Worm (Caenorhabditis elegans) whole organism, early embryonic: Measurements from ENCODE around the gene cal-7.

Experiments
- B0310.2 ChIP-seq: sonication (generic microtip); optimal IDR thresholded peaks from 2 replicates; lab custom pipeline; 2016; ENCODE audit warnings: mild to moderate bottlenecking, missing genetic modification characterization, missing compliant biosample characterization
- F13C5.2 ChIP-seq: sonication (generic microtip); optimal IDR thresholded peaks from 2 replicates; lab custom pipeline; 2017; ENCODE audit warnings: mild to moderate bottlenecking, missing genetic modification characterization, inconsistent platforms, missing compliant biosample characterization
- aly-1 ChIP-seq: sonication (generic microtip); optimal IDR thresholded peaks from 2 replicates; lab custom pipeline; 2016; ENCODE audit warnings: missing genetic modification characterization, missing compliant biosample characterization
- ama-1 ChIP-seq: fragments of 150-350 bp; optimal IDR thresholded peaks from 2 replicates; lab custom pipeline; 2014
- ceh-13 ChIP-seq: fragments of 200-800 bp; sonication (Bioruptor generic); optimal IDR thresholded peaks from 2 replicates; lab custom pipeline; 2018; ENCODE audit warnings: mild to moderate bottlenecking, missing genetic modification characterization, missing compliant biosample characterization
- ceh-36 ChIP-seq: sonication (generic microtip); optimal IDR thresholded peaks from 2 replicates; lab custom pipeline; 2016; ENCODE audit warnings: missing genetic modification characterization, inconsistent platforms, missing compliant biosample characterization
- ets-7 ChIP-seq: sonication (generic microtip); optimal IDR thresholded peaks from 2 replicates; lab custom pipeline; 2016; ENCODE audit warnings: missing genotype, missing genetic modification characterization, missing compliant biosample characterization
- flt-1 ChIP-seq: fragments of 200-800 bp; sonication (Bioruptor generic); IDR thresholded peaks from 2 replicates; pipeline ENCODE4 v1.3.6; 2022; ENCODE audit warnings: missing genetic modification characterization, missing compliant biosample characterization
- hmbx-1 ChIP-seq: sonication (generic microtip); optimal IDR thresholded peaks from 2 replicates; lab custom pipeline; 2016; ENCODE audit warnings: mild to moderate bottlenecking, missing genetic modification characterization, missing compliant biosample characterization
- hmg-4 ChIP-seq: fragments of 200-800 bp; sonication (Bioruptor generic); optimal IDR thresholded peaks from 2 replicates; lab custom pipeline; 2018; ENCODE audit warnings: mild to moderate bottlenecking, missing genetic modification characterization, missing compliant biosample characterization
- hnd-1 ChIP-seq: sonication (generic microtip); optimal IDR thresholded peaks from 2 replicates; lab custom pipeline; 2016; ENCODE audit warnings: missing genetic modification characterization, missing compliant biosample characterization
- pes-1 ChIP-seq: fragments of 200-800 bp; sonication (Bioruptor generic); IDR thresholded peaks from 2 replicates; pipeline ENCODE4 v1.3.6; 2022; ENCODE audit warnings: missing genetic modification reagents, missing genetic modification characterization, missing compliant biosample characterization
- scrt-1 ChIP-seq: fragments of 200-800 bp; sonication (Bioruptor generic); IDR thresholded peaks from 2 replicates; pipeline ENCODE4 v1.3.6; 2022; ENCODE audit warnings: missing genetic modification characterization, missing compliant biosample characterization
- sea-1 ChIP-seq: fragments of 200-800 bp; sonication (Bioruptor generic); conservative IDR thresholded peaks from 2 replicates; pipeline ENCODE4 v1.3.6; 2022; ENCODE audit warnings: missing genetic modification characterization, missing compliant biosample characterization
- tbx-11 ChIP-seq: fragments of 200-800 bp; sonication (Bioruptor generic); IDR thresholded peaks from 2 replicates; pipeline ENCODE4 v1.3.6; 2022; ENCODE audit warnings: missing genetic modification characterization, missing compliant biosample characterization
- tbx-37 ChIP-seq: fragments of 200-800 bp; sonication (Bioruptor generic); conservative IDR thresholded peaks from 2 replicates; pipeline ENCODE4 v1.3.6; 2022; ENCODE audit warnings: missing genetic modification reagents, missing genetic modification characterization, missing compliant biosample characterization
- tra-4 ChIP-seq: sonication (generic microtip); optimal IDR thresholded peaks from 2 replicates; lab custom pipeline; 2017; ENCODE audit warnings: missing genetic modification characterization, missing compliant biosample characterization

Gene cal-7

ce11 chrV:9712418-9713173, 21.3 kb upstream of the cal-7 start:
- TF ChIP-seq ceh-13 = no peak
- TF ChIP-seq pes-1 (GFP tag; lab: Robert Waterston, UW) = no peak
- TF ChIP-seq ets-7 (tag; lab: Kevin White, UChicago) = no peak
- no peak for TF ChIP-seq tra-4 (tag; lab: Kevin White, UChicago)
- no peak for TF ChIP-seq ama-1 (lab: Kevin White, UChicago)
- TF ChIP-seq hnd-1 (tag; lab: Kevin White, UChicago) = no peak
- TF ChIP-seq tbx-11 (GFP tag; lab: Robert Waterston, UW) = no peak
- TF ChIP-seq F13C5.2 (tag; lab: Kevin White, UChicago) = no peak
- no peak for TF ChIP-seq B0310.2 (tag; lab: Kevin White, UChicago)
- TF ChIP-seq sea-1 (GFP tag; lab: Robert Waterston, UW) = no peak
- TF ChIP-seq flt-1 = no peak
- TF ChIP-seq hmbx-1 (tag; lab: Kevin White, UChicago) = no peak
- TF ChIP-seq ceh-36 = no peak
- TF ChIP-seq aly-1 (tag; lab: Kevin White, UChicago) = no peak
- no peak for TF ChIP-seq hmg-4 (GFP tag; lab: Kevin White, UChicago)
- TF ChIP-seq tbx-37 (GFP tag; lab: Robert Waterston, UW) = no peak
- TF ChIP-seq scrt-1 (GFP tag; lab: Robert Waterston, UW) = no peak

DNA sequence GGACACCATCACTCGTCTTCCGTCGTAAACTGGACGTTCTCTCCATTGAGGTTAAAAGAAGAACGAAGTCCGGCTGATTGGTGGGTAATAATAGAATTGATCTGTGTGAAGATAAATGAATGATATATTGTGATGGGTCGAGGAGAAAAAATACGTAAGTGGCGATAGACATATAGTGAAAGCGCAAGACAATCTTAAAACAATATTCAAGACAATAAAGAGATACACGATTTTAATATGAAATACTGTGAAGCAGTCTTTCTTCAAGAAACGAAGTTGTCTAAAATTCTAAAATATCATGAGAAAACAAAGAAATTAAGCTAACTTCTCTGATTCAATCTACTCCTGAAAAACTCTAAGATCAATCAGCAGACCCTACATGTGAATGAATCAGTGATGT, 20.4 kb upstream of the cal-7 start, which contains the start of gene F40F9.10:
TSS of gene F40F9.10 (minus strand) at position 101 of the 400 bp plus-strand sequence.
- TF ChIP-seq tbx-37 (GFP tag; lab: Robert Waterston, UW) (no peak), pes-1 (GFP tag; lab: Robert Waterston, UW) (no peak), B0310.2 (tag; lab: Kevin White, UChicago) (no peak), hnd-1 (tag; lab: Kevin White, UChicago) (no peak), ceh-13 (no peak)

ce11 chrV:9714909-9715308, 19.0 kb upstream of the cal-7 start, which contains the start of gene F40F9.3:
F40F9.3 (plus strand) TSS chrV:9715209.
- TF ChIP-seq pes-1 (GFP tag; lab: Robert Waterston, UW) (no peak), sea-1 (GFP tag; lab: Robert Waterston, UW) (no peak), ama-1 (lab: Kevin White, UChicago) (no peak), tra-4 (tag; lab: Kevin White, UChicago) (no peak), F13C5.2 (tag; lab: Kevin White, UChicago) (no peak), ceh-36 (no peak), tbx-37 (GFP tag; lab: Robert Waterston, UW) (no peak), tbx-11 (GFP tag; lab: Robert Waterston, UW) (no peak)

- TF ChIP-seq B0310.2 (tag; lab: Kevin White, UChicago) (no peak), aly-1 (tag; lab: Kevin White, UChicago) (no peak), hnd-1 (tag; lab: Kevin White, UChicago) (no peak), sea-1 (GFP tag; lab: Robert Waterston, UW) (no peak)
Observed at ce11 chrV:9716397-9716796, 17.5 kb upstream of the cal-7 start, which contains the start of gene str-188. str-188 (plus strand) TSS chrV:9716697.

DNA sequence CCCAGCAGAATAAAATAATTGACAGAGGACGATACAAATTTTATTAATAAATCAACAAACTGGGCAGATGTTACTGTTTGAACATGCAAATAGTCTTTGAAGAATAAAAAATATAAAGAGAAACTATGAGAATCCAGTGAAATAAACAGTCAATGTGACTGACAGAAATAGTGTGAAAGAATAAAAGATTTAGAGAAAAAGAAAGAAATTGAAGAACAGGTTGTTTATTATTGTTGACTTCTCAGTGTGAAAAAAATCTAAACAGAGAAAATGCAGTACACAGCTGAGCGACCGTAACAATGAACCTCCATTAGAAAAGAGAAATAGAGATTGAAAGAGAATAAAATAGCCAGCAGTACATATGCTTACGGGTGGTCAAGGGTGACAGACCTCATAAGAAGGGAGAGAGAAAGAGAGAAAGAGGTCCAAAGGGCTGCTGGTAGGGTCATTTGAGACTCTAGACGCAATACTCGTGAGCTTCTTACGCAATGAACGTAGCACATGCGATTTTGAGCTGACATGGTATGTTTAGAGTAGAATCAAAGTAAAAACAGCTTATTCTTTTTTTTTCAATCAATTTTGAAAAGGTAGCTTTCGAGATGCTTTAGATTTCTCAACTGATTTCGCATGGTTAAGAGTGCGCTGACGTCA, 9.8 kb upstream of the cal-7 start, which contains the start of gene slcr-46.3:
TSS of gene slcr-46.3 (minus strand) at position 86 of the 651 bp plus-strand sequence.
- no peak for TF ChIP-seq ets-7 (tag; lab: Kevin White, UChicago)
- no peak for TF ChIP-seq hmg-4 (GFP tag; lab: Kevin White, UChicago)
- no peak for TF ChIP-seq ceh-36
- no peak for TF ChIP-seq ama-1 (lab: Kevin White, UChicago)
- no peak for TF ChIP-seq F13C5.2 (tag; lab: Kevin White, UChicago)
- TF ChIP-seq scrt-1 (GFP tag; lab: Robert Waterston, UW) = no peak
- no peak for TF ChIP-seq hmbx-1 (tag; lab: Kevin White, UChicago)
- TF ChIP-seq ceh-13 = no peak
- TF ChIP-seq aly-1 (tag; lab: Kevin White, UChicago) = no peak
- TF ChIP-seq B0310.2 (tag; lab: Kevin White, UChicago) = no peak
- TF ChIP-seq sea-1 (GFP tag; lab: Robert Waterston, UW) = no peak
- TF ChIP-seq pes-1 (GFP tag; lab: Robert Waterston, UW) = no peak
- no peak for TF ChIP-seq hnd-1 (tag; lab: Kevin White, UChicago)
- no peak for TF ChIP-seq tbx-37 (GFP tag; lab: Robert Waterston, UW)
- TF ChIP-seq tra-4 (tag; lab: Kevin White, UChicago) = no peak

DNA sequence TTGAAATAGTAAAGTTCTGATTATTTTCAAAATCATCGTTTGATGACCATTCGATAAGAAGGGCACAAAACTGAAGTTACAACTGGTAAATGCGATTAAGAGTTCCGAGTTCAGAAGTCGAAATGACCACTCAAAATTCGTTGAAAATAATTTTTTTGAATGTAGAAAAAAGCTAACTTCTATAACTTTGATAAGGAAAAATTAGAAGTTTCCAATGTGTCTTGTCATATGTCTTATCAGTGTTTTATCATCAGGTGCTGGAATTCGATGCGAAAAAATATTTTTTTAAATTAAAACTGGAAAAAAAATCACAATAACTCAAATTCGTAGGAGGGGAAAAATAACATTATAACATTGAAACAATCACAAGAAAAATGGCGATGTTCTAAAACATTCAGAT, 8.2 kb upstream of the cal-7 start:
- TF ChIP-seq ama-1 (lab: Kevin White, UChicago) (no peak), scrt-1 (GFP tag; lab: Robert Waterston, UW) (no peak), tbx-11 (GFP tag; lab: Robert Waterston, UW) (no peak)

- no peak for TF ChIP-seq flt-1
- TF ChIP-seq hmbx-1 (tag; lab: Kevin White, UChicago) = no peak
- no peak for TF ChIP-seq hnd-1 (tag; lab: Kevin White, UChicago)
- no peak for TF ChIP-seq pes-1 (GFP tag; lab: Robert Waterston, UW)
- TF ChIP-seq ets-7 (tag; lab: Kevin White, UChicago) = no peak
- no peak for TF ChIP-seq tbx-11 (GFP tag; lab: Robert Waterston, UW)
- TF ChIP-seq tbx-37 (GFP tag; lab: Robert Waterston, UW) = no peak
- TF ChIP-seq tra-4 (tag; lab: Kevin White, UChicago) = no peak
- no peak for TF ChIP-seq hmg-4 (GFP tag; lab: Kevin White, UChicago)
- no peak for TF ChIP-seq aly-1 (tag; lab: Kevin White, UChicago)
- no peak for TF ChIP-seq F13C5.2 (tag; lab: Kevin White, UChicago)
- TF ChIP-seq ceh-36 = no peak
- TF ChIP-seq ama-1 (lab: Kevin White, UChicago) = no peak
- TF ChIP-seq sea-1 (GFP tag; lab: Robert Waterston, UW) = no peak
Observed at ce11 chrV:9729462-9730162, 4.3 kb upstream of the cal-7 start, which contains the start of the genes aagr-3 and drap-1. aagr-3 (minus strand) TSS chrV:9729512. drap-1 (plus strand) TSS chrV:9730106.
